Worm (Caenorhabditis elegans) whole organism, late embryonic: ENCODE results near the gene mig-10.

ENCODE experiments used
- C08G9.2 ChIP-seq: sonication (generic microtip); optimal IDR thresholded peaks from 2 replicates; lab custom pipeline; 2016; ENCODE audit warnings: mild to moderate bottlenecking, missing genetic modification characterization, moderate library complexity, missing compliant biosample characterization
- C38D4.7 ChIP-seq: fragments of 200-800 bp; sonication (Bioruptor generic); optimal IDR thresholded peaks from 2 replicates; lab custom pipeline; 2018; ENCODE audit warnings: mild to moderate bottlenecking, missing genetic modification characterization, moderate library complexity, missing compliant biosample characterization
- F13H6.1 ChIP-seq: sonication (generic microtip); optimal IDR thresholded peaks from 2 replicates; lab custom pipeline; 2016; ENCODE audit warnings: missing genetic modification characterization, missing compliant biosample characterization
- K02D7.2 ChIP-seq: sonication (generic microtip); optimal IDR thresholded peaks from 2 replicates; lab custom pipeline; 2017; ENCODE audit warnings: mild to moderate bottlenecking, missing genetic modification characterization, missing compliant biosample characterization
- K09A11.1 ChIP-seq: sonication (generic microtip); optimal IDR thresholded peaks from 2 replicates; lab custom pipeline; 2017; ENCODE audit warnings: antibody characterized with exemption, mild to moderate bottlenecking, missing genetic modification characterization, missing compliant biosample characterization; ENCODE audit not compliant: insufficient read depth
- T23F11.4 ChIP-seq: fragments of 200-800 bp; sonication (Bioruptor generic); optimal IDR thresholded peaks from 2 replicates; lab custom pipeline; 2018; ENCODE audit warnings: mild to moderate bottlenecking, missing genetic modification characterization, missing compliant biosample characterization
- Y22D7AL.16 ChIP-seq: sonication (generic microtip); optimal IDR thresholded peaks from 2 replicates; lab custom pipeline; 2016; ENCODE audit warnings: missing genetic modification characterization, missing compliant biosample characterization
- ama-1 ChIP-seq: fragments of 150-350 bp; optimal IDR thresholded peaks from 2 replicates; lab custom pipeline; 2014
- ceh-18 ChIP-seq: sonication (generic microtip); optimal IDR thresholded peaks from 2 replicates; lab custom pipeline; 2016; ENCODE audit warnings: missing genetic modification characterization, missing compliant biosample characterization
- ceh-2 ChIP-seq: sonication (generic microtip); optimal IDR thresholded peaks from 2 replicates; lab custom pipeline; 2016; ENCODE audit warnings: missing genotype, missing genetic modification characterization, missing compliant biosample characterization
- ceh-22 ChIP-seq: sonication (generic microtip); optimal IDR thresholded peaks from 2 replicates; lab custom pipeline; 2017; ENCODE audit warnings: missing biosample characterization, missing genetic modification characterization
- ceh-31 ChIP-seq: sonication (generic microtip); optimal IDR thresholded peaks from 2 replicates; lab custom pipeline; 2016; ENCODE audit warnings: missing genetic modification characterization, missing compliant biosample characterization
- ceh-9 ChIP-seq: sonication (generic microtip); optimal IDR thresholded peaks from 2 replicates; lab custom pipeline; 2016; ENCODE audit warnings: mild to moderate bottlenecking, missing genetic modification characterization, inconsistent platforms, missing compliant biosample characterization
- che-1 ChIP-seq: sonication (generic microtip); optimal IDR thresholded peaks from 2 replicates; lab custom pipeline; 2016; ENCODE audit warnings: mild to moderate bottlenecking, missing genetic modification characterization, missing compliant biosample characterization
- elt-2 ChIP-seq: sonication (generic microtip); optimal IDR thresholded peaks from 2 replicates; lab custom pipeline; 2016; ENCODE audit warnings: missing genetic modification reagents, missing genetic modification characterization, missing compliant biosample characterization
- elt-4 ChIP-seq: sonication (generic microtip); optimal IDR thresholded peaks from 2 replicates; lab custom pipeline; 2016; ENCODE audit warnings: missing genetic modification characterization, missing compliant biosample characterization
- fkh-10 ChIP-seq: fragments of 150-350 bp; optimal IDR thresholded peaks from 2 replicates; lab custom pipeline; 2014; ENCODE audit warnings: missing biosample characterization, missing genetic modification reagents, missing genetic modification characterization
- hlh-30 ChIP-seq: sonication (generic microtip); optimal IDR thresholded peaks from 2 replicates; lab custom pipeline; 2017; ENCODE audit warnings: antibody characterized with exemption, missing genetic modification characterization, missing compliant biosample characterization; ENCODE audit not compliant: insufficient read depth
- hlh-6 ChIP-seq: sonication (generic microtip); optimal IDR thresholded peaks from 2 replicates; lab custom pipeline; 2016; ENCODE audit warnings: missing genotype, missing genetic modification characterization, missing compliant biosample characterization
- lin-11 ChIP-seq: fragments of 200-800 bp; sonication (Bioruptor generic); optimal IDR thresholded peaks from 2 replicates; lab custom pipeline; 2018; ENCODE audit warnings: mild to moderate bottlenecking, missing genetic modification characterization, missing compliant biosample characterization
- mec-3 ChIP-seq: sonication (generic microtip); optimal IDR thresholded peaks from 2 replicates; lab custom pipeline; 2016; ENCODE audit warnings: borderline replicate concordance, missing genetic modification characterization, missing compliant biosample characterization
- nfya-1 ChIP-seq: sonication (generic microtip); optimal IDR thresholded peaks from 2 replicates; lab custom pipeline; 2017; ENCODE audit warnings: missing genetic modification characterization, mild to moderate bottlenecking, missing compliant biosample characterization, antibody characterized with exemption, moderate library complexity
- nhr-232 ChIP-seq: sonication (generic microtip); optimal IDR thresholded peaks from 2 replicates; lab custom pipeline; 2016; ENCODE audit warnings: missing genetic modification characterization, missing compliant biosample characterization
- pag-3 ChIP-seq: sonication (generic microtip); optimal IDR thresholded peaks from 2 replicates; lab custom pipeline; 2016; ENCODE audit warnings: missing compliant biosample characterization, missing genetic modification characterization, borderline replicate concordance
- pat-9 ChIP-seq: fragments of 200-800 bp; sonication (Bioruptor generic); optimal IDR thresholded peaks from 2 replicates; lab custom pipeline; 2018; ENCODE audit warnings: mild to moderate bottlenecking, missing genetic modification characterization, moderate library complexity, missing compliant biosample characterization
- pha-4 ChIP-seq: fragments of 150-350 bp; optimal IDR thresholded peaks from 2 replicates; lab custom pipeline; 2018; ENCODE audit warnings: missing biosample characterization, missing genetic modification reagents, missing genetic modification characterization
- ref-2 ChIP-seq: sonication (generic microtip); optimal IDR thresholded peaks from 2 replicates; lab custom pipeline; 2016; ENCODE audit warnings: missing genetic modification characterization, missing compliant biosample characterization
- rnt-1 ChIP-seq: sonication (generic microtip); optimal IDR thresholded peaks from 2 replicates; lab custom pipeline; 2016; ENCODE audit warnings: missing genetic modification characterization, missing compliant biosample characterization
- sdc-2 ChIP-seq: sonication (generic microtip); optimal IDR thresholded peaks from 2 replicates; lab custom pipeline; 2016; ENCODE audit warnings: missing genotype, missing genetic modification characterization, missing compliant biosample characterization
- sox-2 ChIP-seq: fragments of 200-800 bp; sonication (Bioruptor generic); IDR thresholded peaks from 2 replicates; pipeline ENCODE4 v1.3.6; 2022; ENCODE audit warnings: missing genetic modification reagents, missing genetic modification characterization, missing compliant biosample characterization
- sox-4 ChIP-seq: sonication (generic microtip); optimal IDR thresholded peaks from 2 replicates; lab custom pipeline; 2017; ENCODE audit warnings: mild to moderate bottlenecking, missing genetic modification characterization, inconsistent platforms, missing compliant biosample characterization
- syd-9 ChIP-seq: sonication (generic microtip); optimal IDR thresholded peaks from 2 replicates; lab custom pipeline; 2016; ENCODE audit warnings: mild to moderate bottlenecking, missing genetic modification characterization, moderate library complexity, missing compliant biosample characterization
- ttx-3 ChIP-seq: sonication (generic microtip); optimal IDR thresholded peaks from 2 replicates; lab custom pipeline; 2016; ENCODE audit warnings: missing genetic modification reagents, missing genetic modification characterization, missing compliant biosample characterization
- unc-3 ChIP-seq, 2 experiments: fragments of 200-800 bp in 1 of 2; sonication (Bioruptor generic) in 1 of 2; sonication (generic microtip) in 1 of 2; conservative IDR thresholded peaks in 1 of 2; optimal IDR thresholded peaks in 1 of 2; 2 replicates each; pipeline versions ENCODE4 v1.3.6 to Lab custom; 2016 to 2022; ENCODE audit warnings: missing compliant biosample characterization in 2 of 2, missing genetic modification characterization in 2 of 2, missing genetic modification reagents in 1 of 2
- unc-55 ChIP-seq: sonication (generic microtip); optimal IDR thresholded peaks from 2 replicates; lab custom pipeline; 2017; ENCODE audit warnings: missing biosample characterization, missing genetic modification reagents, missing genetic modification characterization
- ztf-16 ChIP-seq: sonication (generic microtip); optimal IDR thresholded peaks from 2 replicates; lab custom pipeline; 2017; ENCODE audit warnings: missing genetic modification characterization, missing compliant biosample characterization

Gene mig-10

ce11 chrIII:8320183-8320582, 41.3 kb downstream of the mig-10 start, which contains the start of gene F10E9.10:
Gene F10E9.10, minus strand, starts transcription at chrIII:8320283.
- TF ChIP-seq fkh-10 (GFP tag; lab: Kevin White, UChicago) (no peak), sox-4 (tag; lab: Kevin White, UChicago) (no peak), sdc-2 (no peak), C38D4.7 (GFP tag; lab: Kevin White, UChicago) (no peak), ceh-31 (no peak), nhr-232 (tag; lab: Kevin White, UChicago) (no peak), elt-2 (tag; lab: Kevin White, UChicago) (no peak), mec-3 (tag; lab: Kevin White, UChicago) (no peak), F13H6.1 (tag; lab: Kevin White, UChicago) (no peak), ceh-9 (tag; lab: Kevin White, UChicago) (no peak), elt-4 (tag; lab: Kevin White, UChicago) (no peak)

ce11 chrIII:8321225-8321624, 42.3 kb downstream of the mig-10 start:
- no peak for TF ChIP-seq ama-1

- TF ChIP-seq ceh-2 (tag; lab: Kevin White, UChicago) (no peak), hlh-30 (tag; lab: Kevin White, UChicago) (no peak), sox-2 (GFP tag; lab: Robert Waterston, UW) (no peak), ztf-16 (tag; lab: Kevin White, UChicago) (no peak), rnt-1 (tag; lab: Kevin White, UChicago) (no peak), syd-9 (tag; lab: Kevin White, UChicago) (no peak), ref-2 (tag; lab: Kevin White, UChicago) (no peak), hlh-6 (tag; lab: Kevin White, UChicago) (no peak), che-1 (tag; lab: Kevin White, UChicago) (no peak), nfya-1 (no peak), C38D4.7 (GFP tag; lab: Kevin White, UChicago) (no peak), ttx-3 (no peak), K02D7.2 (tag; lab: Kevin White, UChicago) (no peak), pag-3 (tag; lab: Kevin White, UChicago) (no peak), sox-4 (tag; lab: Kevin White, UChicago) (no peak), C08G9.2 (tag; lab: Kevin White, UChicago) (no peak), lin-11 (no peak), nhr-232 (tag; lab: Kevin White, UChicago) (no peak), Y22D7AL.16 (no peak), pha-4 (tag; lab: Kevin White, UChicago) (no peak)
- TF ChIP-seq, all 69 proteins: peak for 0
Observed at ce11 chrIII:8322645-8323213, 43.8 kb downstream of the mig-10 start, which contains the start of gene F10E9.1. Gene F10E9.1, plus strand, starts transcription at chrIII:8323163.

ce11 chrIII:8324412-8324811, 45.5 kb downstream of the mig-10 start, which contains the start of gene F10E9.12:
Gene F10E9.12, plus strand, starts transcription at chrIII:8324542.
- TF ChIP-seq ceh-18 (tag; lab: Kevin White, UChicago) (no peak), T23F11.4 (GFP tag; lab: Kevin White, UChicago) (no peak), rnt-1 (tag; lab: Kevin White, UChicago) (no peak), mec-3 (tag; lab: Kevin White, UChicago) (no peak), ceh-22 (no peak), unc-3 (GFP tag; conservative IDR thresholded peaks at IDR 0.05; lab: Robert Waterston, UW) (no peak), unc-3 (tag; optimal IDR thresholded peaks at IDR 0.05; lab: Kevin White, UChicago) (no peak), K09A11.1 (no peak), unc-55 (GFP tag; lab: Kevin White, UChicago) (no peak), pha-4 (tag; lab: Kevin White, UChicago) (no peak), pat-9 (no peak)
